Fruit fly (Drosophila melanogaster) whole organism: ENCODE data around the gene Atg18a.

Experiments
- CG8478 ChIP-seq: fragments of >200 bp; optimal IDR thresholded peaks from 2 replicates; lab custom pipeline; 2018; ENCODE audit warnings: inconsistent platforms
- Dll ChIP-seq: fragments of >200 bp; optimal IDR thresholded peaks from 2 replicates; lab custom pipeline; 2017
- psq ChIP-seq: fragments of >200 bp; optimal IDR thresholded peaks from 2 replicates; lab custom pipeline; 2017

dm6 chr3L:8228924-8229323 is 42.3 kb downstream of the Atg18a start, which contains the start of gene eIF4E3:
- no peak for TF ChIP-seq psq (lab: Kevin White, UChicago)
- no peak for TF ChIP-seq Dll (lab: Kevin White, UChicago)
- TF ChIP-seq CG8478 (lab: Kevin White, UChicago) = no peak
